Worm (Caenorhabditis elegans) whole organism, young adult: ENCODE results near the gene T25E4.2.

Experiments used
- attf-5 ChIP-seq: fragments of 200-800 bp; sonication (Bioruptor generic); optimal IDR thresholded peaks from 2 replicates; lab custom pipeline; 2018; ENCODE audit warnings: mild to moderate bottlenecking, missing genetic modification characterization, missing compliant biosample characterization
- cebp-2 ChIP-seq: fragments of 200-800 bp; sonication (Bioruptor generic); IDR thresholded peaks from 2 replicates; pipeline ENCODE4 v1.3.6; 2022; ENCODE audit warnings: missing genetic modification characterization, missing compliant biosample characterization
- hmg-1.2 ChIP-seq: fragments of 200-800 bp; sonication (Bioruptor generic); IDR thresholded peaks from 2 replicates; pipeline ENCODE4 v1.3.6; 2022; ENCODE audit warnings: missing genetic modification reagents, missing genetic modification characterization, missing compliant biosample characterization
- hrde-1 ChIP-seq: sonication (generic microtip); optimal IDR thresholded peaks from 2 replicates; lab custom pipeline; 2016; ENCODE audit warnings: missing genetic modification characterization, mild to moderate bottlenecking, missing compliant biosample characterization, moderate library complexity, missing genotype, missing genetic modification reagents, borderline replicate concordance
- lag-1 ChIP-seq: fragments of 200-800 bp; sonication (Bioruptor generic); IDR thresholded peaks from 2 replicates; pipeline ENCODE4 v1.3.6; 2022; ENCODE audit warnings: missing genetic modification reagents, missing genetic modification characterization, missing compliant biosample characterization
- mes-4 ChIP-seq: sonication (generic microtip); optimal IDR thresholded peaks from 2 replicates; lab custom pipeline; 2016; ENCODE audit warnings: missing genotype, missing genetic modification characterization, missing compliant biosample characterization
- nfya-2 ChIP-seq: fragments of 200-800 bp; sonication (Bioruptor generic); IDR thresholded peaks from 2 replicates; pipeline ENCODE4 v1.3.6; 2022; ENCODE audit warnings: missing genetic modification reagents, missing genetic modification characterization, missing compliant biosample characterization
- nhr-90 ChIP-seq: sonication (generic microtip); optimal IDR thresholded peaks from 2 replicates; lab custom pipeline; 2016; ENCODE audit warnings: missing genotype, mild to moderate bottlenecking, missing genetic modification characterization, missing compliant biosample characterization
- sea-2 ChIP-seq: fragments of 200-800 bp; sonication (Bioruptor generic); IDR thresholded peaks from 2 replicates; pipeline ENCODE4 v1.3.6; 2022; ENCODE audit warnings: missing genetic modification characterization, missing compliant biosample characterization
- snpc-1.1 ChIP-seq: sonication (generic microtip); optimal IDR thresholded peaks from 2 replicates; lab custom pipeline; 2017; ENCODE audit warnings: missing genetic modification characterization, mild to moderate bottlenecking, missing compliant biosample characterization, antibody characterized with exemption, moderate library complexity, missing genotype, missing genetic modification reagents; ENCODE audit not compliant: insufficient read depth
- ztf-26 ChIP-seq: sonication (generic microtip); optimal IDR thresholded peaks from 2 replicates; lab custom pipeline; 2017; ENCODE audit warnings: missing genetic modification characterization, missing compliant biosample characterization

DNA sequence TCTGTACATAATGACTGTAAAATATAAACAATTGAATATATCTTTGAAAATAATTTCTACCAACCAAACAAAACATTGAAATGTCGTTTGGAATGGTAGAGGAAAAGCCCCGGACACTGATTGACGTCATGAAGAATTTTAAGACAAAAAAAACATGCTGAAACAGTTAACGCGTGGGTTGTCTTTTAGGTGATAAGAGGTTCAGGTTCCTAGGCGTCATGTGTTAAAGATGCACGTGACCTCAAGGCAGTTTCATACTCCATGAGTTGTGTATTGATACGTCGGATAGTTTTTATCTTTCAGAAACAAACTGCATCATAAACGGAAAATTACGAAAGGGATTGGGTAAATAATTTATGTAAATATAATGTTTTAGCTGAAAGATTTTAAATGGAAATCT is 25.1 kb downstream of the T25E4.2 start:
- no peak for TF ChIP-seq attf-5
- TF ChIP-seq nhr-90 (tag; lab: Kevin White, UChicago) = no peak
- TF ChIP-seq sea-2 (GFP tag; lab: Robert Waterston, UW) = no peak
- no peak for TF ChIP-seq cebp-2 (GFP tag; lab: Robert Waterston, UW)
- TF ChIP-seq snpc-1.1 (tag; lab: Kevin White, UChicago) = no peak
- TF ChIP-seq hrde-1 (tag; lab: Kevin White, UChicago) = no peak
- TF ChIP-seq mes-4 (tag; lab: Kevin White, UChicago) = no peak
- no peak for TF ChIP-seq lag-1
- no peak for TF ChIP-seq ztf-26 (tag; lab: Kevin White, UChicago)
- TF ChIP-seq nfya-2 (GFP tag; lab: Robert Waterston, UW) = no peak
- no peak for TF ChIP-seq hmg-1.2 (GFP tag; lab: Robert Waterston, UW)
